Worm (Caenorhabditis elegans) whole organism, midembryonic: ENCODE data around the gene bath-42.

Source experiments
- ref-1 ChIP-seq: fragments of 200-800 bp; sonication (Bioruptor generic); conservative IDR thresholded peaks from 2 replicates; pipeline ENCODE4 v1.3.6; 2022; ENCODE audit warnings: missing genetic modification reagents, missing genetic modification characterization, missing compliant biosample characterization
- tab-1 ChIP-seq: fragments of 200-800 bp; sonication (Bioruptor generic); IDR thresholded peaks from 2 replicates; pipeline ENCODE4 v1.3.6; 2022; ENCODE audit warnings: missing genetic modification characterization, missing compliant biosample characterization
- ztf-29 ChIP-seq: fragments of 200-800 bp; sonication (Bioruptor generic); IDR thresholded peaks from 2 replicates; pipeline ENCODE4 v1.3.6; 2022; ENCODE audit warnings: missing genetic modification reagents, missing genetic modification characterization, missing compliant biosample characterization

- TF ChIP-seq tab-1 (GFP tag; lab: Robert Waterston, UW) (no peak), ztf-29 (GFP tag; lab: Robert Waterston, UW) (no peak), ref-1 (GFP tag; lab: Robert Waterston, UW) (no peak)
Observed at ce11 chrIII:8145971-8146370, 17.2 kb downstream of the bath-42 start.
